Worm (Caenorhabditis elegans) whole organism, L1 larva: ENCODE measurements around the gene scl-3.

Source experiments
- F16B12.6 ChIP-seq: fragments of 150-350 bp; optimal IDR thresholded peaks from 2 replicates; lab custom pipeline; 2014; ENCODE audit warnings: missing biosample characterization, missing genetic modification characterization
- aha-1 ChIP-seq: fragments of 150-350 bp; optimal IDR thresholded peaks from 2 replicates; lab custom pipeline; 2014; ENCODE audit warnings: missing biosample characterization, missing genetic modification characterization
- alr-1 ChIP-seq: fragments of 200-800 bp; sonication (Bioruptor generic); optimal IDR thresholded peaks from 2 replicates; lab custom pipeline; 2018; ENCODE audit warnings: borderline replicate concordance, mild to moderate bottlenecking, missing genetic modification characterization, missing compliant biosample characterization
- blmp-1 ChIP-seq: fragments of 150-350 bp; optimal IDR thresholded peaks from 2 replicates; lab custom pipeline; 2014; ENCODE audit warnings: missing biosample characterization, missing genetic modification characterization
- ceh-8 ChIP-seq: fragments of 200-800 bp; sonication (Bioruptor generic); optimal IDR thresholded peaks from 2 replicates; lab custom pipeline; 2018; ENCODE audit warnings: mild to moderate bottlenecking, missing genetic modification characterization, moderate library complexity, missing compliant biosample characterization
- ceh-82 ChIP-seq, 3 experiments: fragments of 150-350 bp in 1 of 3; sonication (generic microtip) in 2 of 3; optimal IDR thresholded peaks; 2 replicates each; lab custom pipeline; 2014 to 2017; ENCODE audit warnings: missing biosample characterization in 3 of 3, missing genetic modification characterization in 3 of 3
- ceh-88 ChIP-seq: fragments of 200-800 bp; sonication (Bioruptor generic); IDR thresholded peaks from 2 replicates; pipeline ENCODE4 v1.3.6; 2022; ENCODE audit warnings: missing genetic modification characterization, missing compliant biosample characterization
- ceh-90 ChIP-seq: sonication (generic microtip); optimal IDR thresholded peaks from 2 replicates; lab custom pipeline; 2016; ENCODE audit warnings: missing genetic modification characterization, missing compliant biosample characterization
- dpl-1 ChIP-seq, 3 experiments: fragments of 150-350 bp in 2 of 3; sonication (generic microtip) in 1 of 3; optimal IDR thresholded peaks; 2 replicates each; lab custom pipeline; 2014 to 2017; ENCODE audit warnings: missing biosample characterization in 3 of 3, missing genetic modification characterization in 3 of 3, missing genetic modification reagents in 3 of 3
- dsc-1 ChIP-seq: sonication (generic microtip); optimal IDR thresholded peaks from 2 replicates; lab custom pipeline; 2016; ENCODE audit warnings: mild to moderate bottlenecking, missing genetic modification characterization, missing compliant biosample characterization
- efl-1 ChIP-seq, 4 experiments: fragments of 150-350 bp; optimal IDR thresholded peaks in 3 of 4; peaks in 1 of 4; 1 replicate in 1 of 4; 2 replicates in 3 of 4; lab custom pipeline; 2014; ENCODE audit warnings: missing biosample characterization in 2 of 4, missing genetic modification characterization in 2 of 4, missing genetic modification reagents in 2 of 4
- egl-13 ChIP-seq: sonication (generic microtip); optimal IDR thresholded peaks from 2 replicates; lab custom pipeline; 2016; ENCODE audit warnings: missing genotype, missing genetic modification reagents, missing genetic modification characterization, missing compliant biosample characterization
- elt-2 ChIP-seq: sonication (generic microtip); optimal IDR thresholded peaks from 2 replicates; lab custom pipeline; 2016; ENCODE audit warnings: missing genetic modification characterization, mild to moderate bottlenecking, inconsistent platforms, missing compliant biosample characterization, missing genetic modification reagents
- fkh-8 ChIP-seq: sonication (generic microtip); optimal IDR thresholded peaks from 2 replicates; lab custom pipeline; 2016; ENCODE audit warnings: mild to moderate bottlenecking, missing genetic modification characterization, missing compliant biosample characterization
- isw-1 ChIP-seq: fragments of 200-800 bp; sonication (Bioruptor generic); IDR thresholded peaks from 2 replicates; pipeline ENCODE4 v1.3.6; 2022; ENCODE audit warnings: missing genetic modification characterization, missing compliant biosample characterization
- jun-1 ChIP-seq: fragments of 150-350 bp; optimal IDR thresholded peaks from 2 replicates; lab custom pipeline; 2014; ENCODE audit warnings: missing biosample characterization, missing genetic modification reagents, missing genetic modification characterization
- lin-14 ChIP-seq: fragments of 200-800 bp; sonication (Bioruptor generic); optimal IDR thresholded peaks from 2 replicates; lab custom pipeline; 2018; ENCODE audit warnings: mild to moderate bottlenecking, missing genetic modification characterization, moderate library complexity, missing compliant biosample characterization
- lin-35 ChIP-seq, 2 experiments: fragments of 150-350 bp; optimal IDR thresholded peaks; 2 replicates each; lab custom pipeline; 2014; ENCODE audit warnings: missing biosample characterization in 2 of 2, missing genetic modification characterization in 2 of 2, missing genetic modification reagents in 2 of 2
- lin-39 ChIP-seq: fragments of 150-350 bp; optimal IDR thresholded peaks from 2 replicates; lab custom pipeline; 2014; ENCODE audit warnings: missing biosample characterization, missing genetic modification reagents, missing genetic modification characterization
- nhr-19 ChIP-seq: fragments of 200-800 bp; sonication (Bioruptor generic); conservative IDR thresholded peaks from 2 replicates; pipeline ENCODE4 v1.3.6; 2022; ENCODE audit warnings: missing genetic modification characterization, missing compliant biosample characterization
- nhr-28 ChIP-seq: fragments of 150-350 bp; optimal IDR thresholded peaks from 2 replicates; lab custom pipeline; 2014; ENCODE audit warnings: missing biosample characterization, missing genetic modification characterization
- nhr-76 ChIP-seq: sonication (generic microtip); optimal IDR thresholded peaks from 2 replicates; lab custom pipeline; 2017; ENCODE audit warnings: missing biosample characterization, missing genetic modification characterization
- nhr-90 ChIP-seq: sonication (generic microtip); optimal IDR thresholded peaks from 2 replicates; lab custom pipeline; 2016; ENCODE audit warnings: mild to moderate bottlenecking, missing genetic modification characterization, missing compliant biosample characterization; ENCODE audit not compliant: poor library complexity
- pag-3 ChIP-seq: sonication (generic microtip); optimal IDR thresholded peaks from 2 replicates; lab custom pipeline; 2017; ENCODE audit warnings: missing genetic modification characterization, mild to moderate bottlenecking, missing compliant biosample characterization, antibody characterized with exemption, borderline replicate concordance; ENCODE audit not compliant: insufficient read depth
- pqm-1 ChIP-seq: sonication (generic microtip); optimal IDR thresholded peaks from 3 replicates; lab custom pipeline; 2017; ENCODE audit warnings: missing biosample characterization, missing genetic modification characterization
- sptf-1 ChIP-seq: fragments of 150-350 bp; optimal IDR thresholded peaks from 2 replicates; lab custom pipeline; 2014; ENCODE audit warnings: missing biosample characterization, missing genetic modification characterization
- swsn-7 ChIP-seq: sonication (generic microtip); optimal IDR thresholded peaks from 2 replicates; lab custom pipeline; 2016; ENCODE audit warnings: missing genetic modification characterization, missing compliant biosample characterization
- unc-30 ChIP-seq: sonication (generic microtip); optimal IDR thresholded peaks from 2 replicates; lab custom pipeline; 2017; ENCODE audit warnings: missing biosample characterization, missing genetic modification characterization
- unc-86 ChIP-seq: sonication (generic microtip); optimal IDR thresholded peaks from 2 replicates; lab custom pipeline; 2016; ENCODE audit warnings: missing genetic modification characterization, missing compliant biosample characterization
- zag-1 ChIP-seq: fragments of 150-350 bp; optimal IDR thresholded peaks from 2 replicates; lab custom pipeline; 2014; ENCODE audit warnings: missing biosample characterization, missing genetic modification characterization
- ztf-4 ChIP-seq: fragments of 150-350 bp; optimal IDR thresholded peaks from 2 replicates; lab custom pipeline; 2014; ENCODE audit warnings: missing biosample characterization, missing genetic modification characterization

The scl-3 gene

DNA sequence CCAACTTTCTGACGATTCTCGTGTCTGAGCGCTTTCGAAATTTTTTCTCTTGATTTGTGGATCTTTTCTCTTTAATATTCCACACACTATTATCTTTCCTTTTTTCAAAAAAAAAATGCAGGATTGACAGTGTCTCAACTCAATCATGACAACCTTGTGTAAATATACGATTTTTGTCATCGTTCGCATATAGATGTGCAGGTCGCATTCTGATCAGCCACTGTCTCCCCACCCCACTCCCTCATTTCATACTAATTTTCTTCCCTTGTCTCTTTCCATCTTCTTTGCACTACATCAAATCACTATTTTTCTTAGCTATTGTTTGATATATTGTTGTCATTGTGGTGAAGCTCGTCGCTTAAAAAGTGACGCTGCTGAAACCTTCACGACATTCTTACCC, 24.1 kb upstream of the scl-3 start:
- TF ChIP-seq sptf-1 (tag; lab: Kevin White, UChicago) = no peak
- no peak for TF ChIP-seq ztf-4 (tag; lab: Kevin White, UChicago)
- TF ChIP-seq dpl-1 (GFP tag; optimal IDR thresholded peaks at IDR 0.05; lab: Kevin White, UChicago) = no peak
- no peak for TF ChIP-seq pag-3 (tag; lab: Kevin White, UChicago)
- TF ChIP-seq nhr-19 (GFP tag; lab: Robert Waterston, UW) = no peak
- TF ChIP-seq efl-1 (optimal IDR thresholded peaks at IDR 0.05; lab: Kevin White, UChicago) = no peak
- peak in 1 of 2 experiments; percentile 64 for TF ChIP-seq efl-1 (GFP tag; optimal IDR thresholded peaks at IDR 0.05 in 1 of 2; lab: Kevin White, UChicago)

DNA sequence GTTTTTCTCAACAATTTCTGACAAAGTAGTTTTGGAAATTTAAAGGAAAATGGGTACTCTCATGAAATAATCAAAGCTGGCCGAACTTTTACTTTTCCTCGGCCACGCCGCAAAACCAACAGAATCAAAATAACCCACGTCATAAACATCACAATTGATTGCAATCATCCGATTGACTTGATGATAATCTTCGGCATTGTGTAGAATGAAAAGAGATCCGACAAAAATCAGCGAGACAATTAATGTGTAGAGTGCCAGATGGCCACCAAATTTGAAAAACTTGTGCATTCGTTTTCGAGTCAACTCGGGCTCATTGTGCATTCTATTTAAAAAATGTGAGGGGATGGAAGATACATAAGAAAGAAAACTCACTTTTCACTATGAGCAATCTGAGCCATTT, 22.5 kb upstream of the scl-3 start:
- no peak for TF ChIP-seq ceh-90 (tag; lab: Kevin White, UChicago)
- TF ChIP-seq blmp-1 (tag; lab: Kevin White, UChicago) = peak; percentile 7
- TF ChIP-seq, all 84 proteins: peak for 1

DNA sequence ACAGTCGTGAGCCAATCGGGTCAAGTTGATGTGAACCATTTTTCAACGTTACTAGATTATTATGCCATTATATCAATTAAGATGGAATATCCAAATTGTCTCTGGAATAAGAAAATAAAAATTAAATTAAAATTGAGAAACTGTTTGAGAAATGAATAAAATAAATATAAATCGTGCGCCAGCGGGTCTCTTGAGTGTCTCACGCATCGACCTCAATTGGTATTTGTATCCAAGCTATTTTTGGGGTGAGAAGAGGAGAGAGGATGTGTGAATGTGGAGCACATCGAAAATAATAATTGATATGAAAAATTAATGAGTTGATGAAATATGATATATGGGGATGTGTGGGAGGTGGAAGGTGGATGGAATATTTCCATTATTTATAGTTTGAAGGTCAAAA, 20.5 kb upstream of the scl-3 start, which contains the start of gene F49E11.2:
Gene F49E11.2, minus strand, starts transcription at position 101 of the 400 bp plus-strand sequence.
- TF ChIP-seq ceh-82 (tag; optimal IDR thresholded peaks at IDR 0.05; lab: Kevin White, UChicago) (no peak), nhr-76 (tag; lab: Kevin White, UChicago) (no peak), elt-2 (tag; lab: Kevin White, UChicago) (no peak), swsn-7 (no peak), pqm-1 (no peak), jun-1 (no peak), fkh-8 (tag; lab: Kevin White, UChicago) (no peak), lin-14 (no peak)

DNA sequence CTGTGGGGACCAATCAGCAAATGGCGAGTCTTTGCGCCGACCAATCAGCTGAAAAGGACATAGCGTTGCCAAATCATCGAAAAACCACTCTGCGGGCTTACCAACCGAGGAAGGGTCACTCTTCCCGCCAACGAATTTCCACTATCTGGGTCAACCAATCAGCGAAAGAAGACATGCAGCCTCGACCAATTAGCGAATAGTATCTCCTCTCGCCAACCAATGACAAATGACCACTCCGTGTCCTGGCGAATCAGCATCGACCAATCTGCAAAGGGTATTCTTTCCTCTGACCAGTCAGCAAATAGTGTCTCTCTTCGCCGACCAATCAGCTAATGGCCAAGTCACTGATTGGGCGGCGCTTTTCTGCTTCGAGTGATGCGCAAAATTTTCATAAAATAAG, 17.9 kb upstream of the scl-3 start:
- no peak for TF ChIP-seq zag-1 (tag; lab: Kevin White, UChicago)
- no peak for TF ChIP-seq nhr-90
- TF ChIP-seq ceh-90 (tag; lab: Kevin White, UChicago) = no peak
- TF ChIP-seq pqm-1 = no peak
- no peak for TF ChIP-seq efl-1 (optimal IDR thresholded peaks at IDR 0.05; lab: Kevin White, UChicago)
- peak in 1 of 2 experiments; percentile 77 for TF ChIP-seq efl-1 (GFP tag; optimal IDR thresholded peaks at IDR 0.05 in 1 of 2; lab: Kevin White, UChicago)

DNA sequence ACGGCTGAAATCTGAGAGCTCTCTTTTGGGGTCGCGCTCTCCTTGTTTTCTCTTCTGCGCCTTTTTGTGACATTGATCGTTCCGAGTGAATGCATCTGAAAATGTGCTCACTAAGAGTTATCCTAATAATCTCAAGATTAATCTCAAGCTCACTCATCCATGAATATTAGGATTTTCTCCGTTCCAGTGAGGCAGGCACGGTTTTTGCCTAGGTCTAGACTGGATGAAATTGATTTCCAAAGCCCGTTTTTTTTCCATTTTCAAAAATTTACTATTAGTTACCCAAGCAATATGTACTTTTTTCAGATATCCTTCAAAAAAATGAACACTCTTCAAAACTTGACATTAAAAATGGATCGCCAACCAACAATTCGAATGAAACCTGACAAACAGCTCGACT, 17.3 kb upstream of the scl-3 start, which contains the start of gene amt-2:
Gene amt-2, plus strand, starts transcription at position 301 of the 400 bp plus-strand sequence.
- TF ChIP-seq dsc-1 = no peak

DNA sequence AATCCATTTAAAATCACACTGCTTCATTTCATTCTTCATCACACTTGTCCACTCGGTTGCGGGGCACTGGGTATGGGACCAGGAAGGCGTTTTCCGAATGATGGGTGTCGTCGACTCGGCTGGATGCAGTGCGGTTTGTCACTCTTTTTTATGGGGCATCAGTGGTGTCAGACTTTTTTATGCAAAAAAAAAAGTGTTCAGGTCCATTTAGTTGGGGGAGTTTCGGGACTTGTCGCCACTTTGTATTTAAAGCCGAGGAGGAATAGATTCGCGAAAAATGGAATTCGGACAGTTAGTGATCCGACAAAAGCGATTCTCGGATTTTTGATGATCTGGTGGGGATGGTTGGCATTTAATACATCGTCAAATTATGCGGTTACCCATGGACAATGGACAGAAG, 14.4 kb upstream of the scl-3 start:
- TF ChIP-seq lin-35 (GFP tag; optimal IDR thresholded peaks at IDR 0.05; lab: Kevin White, UChicago) (no peak), nhr-28 (tag; lab: Kevin White, UChicago) (no peak), alr-1 (no peak), isw-1 (GFP tag; lab: Robert Waterston, UW) (no peak), unc-30 (tag; lab: Kevin White, UChicago) (no peak), F16B12.6 (tag; lab: Kevin White, UChicago) (no peak), dpl-1 (GFP tag; optimal IDR thresholded peaks at IDR 0.05; lab: Kevin White, UChicago) (no peak), ceh-8 (no peak), aha-1 (tag; lab: Kevin White, UChicago) (no peak), ceh-88 (GFP tag; lab: Robert Waterston, UW) (no peak), unc-86 (tag; lab: Kevin White, UChicago) (no peak), lin-39 (tag; lab: Kevin White, UChicago) (no peak), zag-1 (tag; lab: Kevin White, UChicago) (no peak), egl-13 (tag; lab: Kevin White, UChicago) (no peak)
